Fruit fly (Drosophila melanogaster): ENCODE data around the gene phu.

DNA sequence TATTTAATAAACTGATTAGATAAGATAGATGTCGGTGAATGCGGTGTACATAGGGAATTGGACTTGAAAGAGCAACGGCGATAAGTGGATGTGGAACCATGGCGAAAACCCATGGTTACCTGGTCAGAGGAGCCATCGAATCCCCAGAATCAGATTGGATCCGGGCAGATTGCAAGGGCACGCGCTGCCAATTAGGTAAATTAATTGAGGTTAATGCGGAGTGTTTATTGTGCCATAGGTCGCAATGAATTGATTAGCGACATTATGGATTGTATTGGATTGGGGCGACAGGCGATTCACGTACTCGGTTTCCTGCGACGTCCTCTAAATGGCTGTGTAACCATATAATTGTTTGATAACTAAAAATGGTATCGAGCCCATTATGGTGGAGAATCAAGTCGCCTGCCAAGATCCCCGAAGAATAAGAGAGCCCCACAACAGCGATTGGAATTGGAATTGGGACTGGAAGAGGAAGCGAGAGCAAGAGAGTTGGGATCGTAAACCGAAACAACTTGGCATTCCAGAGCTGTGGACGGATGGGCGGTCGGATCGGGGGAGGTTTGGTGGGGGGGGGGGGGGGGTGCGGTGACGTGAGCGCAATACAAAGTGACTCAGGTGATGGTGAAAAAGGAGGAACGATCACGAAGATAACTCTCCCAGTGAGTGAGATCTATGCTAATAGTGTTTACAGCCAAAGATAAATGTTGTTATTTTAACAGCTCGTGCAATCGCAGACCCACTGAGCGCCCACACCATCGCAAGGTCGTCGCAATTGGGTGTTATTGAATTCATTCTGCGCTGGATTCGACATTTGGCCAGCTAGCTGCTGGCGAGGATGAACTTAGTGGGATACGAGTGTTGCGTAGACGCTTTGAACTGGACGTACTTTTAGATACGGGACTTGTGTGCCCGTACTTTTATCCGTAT is 7.2 kb downstream of the phu start:
- TF ChIP-seq CG8478 (optimal IDR thresholded peaks at IDR 0.05) = no peak
- TF ChIP-seq CTCF (optimal IDR thresholded peaks at IDR 0.05) = no peak

All from S2 (cell line).